Fruit fly (Drosophila melanogaster) whole organism, embryonic: Measurements from ENCODE around the gene mib2.

Source experiments
- C15 ChIP-seq: fragments of 200-800 bp; sonication (Bioruptor generic); IDR thresholded peaks from 3 replicates; pipeline ENCODE4 v1.3.6; 2022; ENCODE audit warnings: missing biosample characterization, missing genetic modification characterization
- CG1024 ChIP-seq: fragments of 200-800 bp; sonication (Bioruptor generic); IDR thresholded peaks from 2 replicates; pipeline ENCODE4 v1.3.6; 2022; ENCODE audit warnings: missing biosample characterization, missing genetic modification characterization
- CG10565 ChIP-seq: fragments of 200-800 bp; sonication (Bioruptor generic); optimal IDR thresholded peaks from 3 replicates; lab custom pipeline; 2016; ENCODE audit warnings: missing biosample characterization, mild to moderate bottlenecking, missing genetic modification characterization
- CG11504 ChIP-seq: fragments of 200-800 bp; sonication (Bioruptor generic); optimal IDR thresholded peaks from 3 replicates; lab custom pipeline; 2019; ENCODE audit warnings: missing biosample characterization, mild to moderate bottlenecking, missing genetic modification characterization, moderate library complexity
- CG1233 ChIP-seq: fragments of 200-800 bp; sonication (Bioruptor generic); optimal IDR thresholded peaks from 4 replicates; lab custom pipeline; 2018; ENCODE audit warnings: missing biosample characterization, mild to moderate bottlenecking, missing genetic modification characterization
- CG13624 ChIP-seq: fragments of 200-800 bp; sonication (Bioruptor generic); optimal IDR thresholded peaks from 2 replicates; lab custom pipeline; 2016; ENCODE audit warnings: missing biosample characterization, missing genetic modification characterization
- CG14667 ChIP-seq: fragments of 200-800 bp; sonication (Bioruptor generic); IDR thresholded peaks from 2 replicates; pipeline ENCODE4 v1.3.6; 2022; ENCODE audit warnings: missing biosample characterization, missing genetic modification characterization
- CG1792 ChIP-seq: fragments of 200-800 bp; sonication (Bioruptor generic); optimal IDR thresholded peaks from 2 replicates; lab custom pipeline; 2016; ENCODE audit warnings: missing biosample characterization, missing genetic modification characterization
- CG3407 ChIP-seq: fragments of 200-800 bp; sonication (Bioruptor generic); optimal IDR thresholded peaks from 2 replicates; lab custom pipeline; 2018; ENCODE audit warnings: missing biosample characterization, mild to moderate bottlenecking, missing genetic modification characterization
- CG42726 ChIP-seq: fragments of 200-800 bp; sonication (Bioruptor generic); IDR thresholded peaks from 2 replicates; pipeline ENCODE4 v1.3.6; 2022; ENCODE audit warnings: missing biosample characterization, missing genetic modification characterization; ENCODE audit not compliant: partially characterized antibody
- CG43689 ChIP-seq: fragments of 200-800 bp; sonication (Bioruptor generic); IDR thresholded peaks from 2 replicates; pipeline ENCODE4 v1.3.6; 2022; ENCODE audit warnings: missing biosample characterization, missing genetic modification characterization
- CG4707 ChIP-seq: fragments of 200-800 bp; sonication (Bioruptor generic); optimal IDR thresholded peaks from 2 replicates; lab custom pipeline; 2018; ENCODE audit warnings: missing biosample characterization, mild to moderate bottlenecking, missing genetic modification characterization, moderate library complexity
- CG8089 ChIP-seq: fragments of 200-800 bp; sonication (Bioruptor generic); optimal IDR thresholded peaks from 3 replicates; lab custom pipeline; 2016; ENCODE audit warnings: missing biosample characterization, missing genetic modification characterization
- CG8944 ChIP-seq: fragments of 200-800 bp; sonication (Bioruptor generic); optimal IDR thresholded peaks from 3 replicates; lab custom pipeline; 2016; ENCODE audit warnings: missing biosample characterization, missing genetic modification characterization
- D ChIP-seq, 2 experiments: fragments of 200-800 bp in 1 of 2; fragments of >200 bp in 1 of 2; sonication (Bioruptor generic) in 1 of 2; optimal IDR thresholded peaks; 2 replicates in 1 of 2; 3 replicates in 1 of 2; lab custom pipeline; 2017; ENCODE audit warnings: mild to moderate bottlenecking in 1 of 2, missing biosample characterization in 1 of 2, missing genetic modification characterization in 1 of 2, missing genetic modification reagents in 1 of 2
- D19A ChIP-seq: fragments of 200-800 bp; optimal IDR thresholded peaks from 3 replicates; lab custom pipeline; 2019; ENCODE audit warnings: missing biosample characterization, mild to moderate bottlenecking, missing genetic modification characterization, moderate library complexity
- D19B ChIP-seq: fragments of 200-800 bp; sonication (Bioruptor generic); optimal IDR thresholded peaks from 2 replicates; lab custom pipeline; 2017; ENCODE audit warnings: missing biosample characterization, mild to moderate bottlenecking, missing genetic modification characterization
- Dip2 ChIP-seq: fragments of 200-800 bp; sonication (Bioruptor generic); IDR thresholded peaks from 2 replicates; pipeline ENCODE4 v1.3.6; 2022; ENCODE audit warnings: missing biosample characterization, missing genetic modification characterization
- Dll ChIP-seq: fragments of 200-800 bp; sonication (Bioruptor generic); IDR thresholded peaks from 4 replicates; pipeline ENCODE4 v1.3.6; 2022; ENCODE audit warnings: missing biosample characterization, missing genetic modification characterization; ENCODE audit not compliant: partially characterized antibody
- Doc3 ChIP-seq: fragments of 200-800 bp; sonication (Bioruptor generic); IDR thresholded peaks from 3 replicates; pipeline ENCODE4 v1.3.6; 2022; ENCODE audit warnings: missing biosample characterization, missing genetic modification characterization; ENCODE audit not compliant: partially characterized antibody
- Elba2 ChIP-seq: fragments of 200-800 bp; sonication (Bioruptor generic); optimal IDR thresholded peaks from 3 replicates; lab custom pipeline; 2016; ENCODE audit warnings: missing biosample characterization, missing genetic modification characterization
- HHEX ChIP-seq: fragments of 200-800 bp; sonication (Bioruptor generic); optimal IDR thresholded peaks from 3 replicates; lab custom pipeline; 2017; ENCODE audit warnings: missing biosample characterization, mild to moderate bottlenecking, missing genetic modification characterization, missing genetic modification reagents
- HLH3B ChIP-seq: fragments of 200-800 bp; sonication (Bioruptor generic); IDR thresholded peaks from 2 replicates; pipeline ENCODE4 v1.3.6; 2022; ENCODE audit warnings: missing biosample characterization, missing genetic modification characterization
- HLHmδ ChIP-seq: fragments of 200-800 bp; sonication (Bioruptor generic); optimal IDR thresholded peaks from 2 replicates; lab custom pipeline; 2018; ENCODE audit warnings: missing biosample characterization, mild to moderate bottlenecking, missing genetic modification characterization, moderate library complexity
- Hey ChIP-seq: fragments of 200-800 bp; sonication (Bioruptor generic); optimal IDR thresholded peaks from 3 replicates; lab custom pipeline; 2018; ENCODE audit warnings: missing biosample characterization, mild to moderate bottlenecking, missing genetic modification characterization
- Lim3 ChIP-seq: fragments of 200-800 bp; sonication (Bioruptor generic); IDR thresholded peaks from 2 replicates; pipeline ENCODE4 v1.3.6; 2022; ENCODE audit warnings: missing biosample characterization, missing genetic modification characterization
- Max ChIP-seq: fragments of 200-800 bp; sonication (Bioruptor generic); optimal IDR thresholded peaks from 2 replicates; lab custom pipeline; 2016; ENCODE audit warnings: missing biosample characterization, mild to moderate bottlenecking, missing genetic modification characterization
- NFAT ChIP-seq: fragments of 200-800 bp; sonication (Bioruptor generic); IDR thresholded peaks from 2 replicates; pipeline ENCODE4 v1.3.6; 2022; ENCODE audit warnings: missing biosample characterization, missing genetic modification characterization
- Poxn ChIP-seq: fragments of 200-800 bp; sonication (Bioruptor generic); IDR thresholded peaks from 2 replicates; pipeline ENCODE4 v1.3.6; 2022; ENCODE audit warnings: missing biosample characterization, missing genetic modification characterization
- Ravus ChIP-seq: fragments of 200-800 bp; sonication (Bioruptor generic); IDR thresholded peaks from 2 replicates; pipeline ENCODE4 v1.3.6; 2022; ENCODE audit warnings: missing biosample characterization, missing genetic modification characterization
- Sry-β ChIP-seq: fragments of 200-800 bp; sonication (Bioruptor generic); optimal IDR thresholded peaks from 2 replicates; lab custom pipeline; 2018; ENCODE audit warnings: missing biosample characterization, mild to moderate bottlenecking, missing genetic modification characterization, moderate library complexity
- YL-1 ChIP-seq: fragments of 200-800 bp; sonication (Bioruptor generic); optimal IDR thresholded peaks from 3 replicates; lab custom pipeline; 2017; ENCODE audit warnings: missing biosample characterization, mild to moderate bottlenecking, missing genetic modification characterization
- ac ChIP-seq: fragments of 200-800 bp; sonication (Bioruptor generic); optimal IDR thresholded peaks from 3 replicates; lab custom pipeline; 2017; ENCODE audit warnings: missing biosample characterization, mild to moderate bottlenecking, missing genetic modification characterization
- al ChIP-seq: fragments of 200-800 bp; sonication (Bioruptor generic); IDR thresholded peaks from 2 replicates; pipeline ENCODE4 v1.3.6; 2022; ENCODE audit warnings: missing biosample characterization, missing genetic modification characterization
- aop ChIP-seq: fragments of 200-800 bp; sonication (Bioruptor generic); IDR thresholded peaks from 2 replicates; pipeline ENCODE4 v1.3.6; 2022; ENCODE audit warnings: missing biosample characterization, missing genetic modification characterization
- crc ChIP-seq: fragments of 200-800 bp; sonication (Bioruptor generic); optimal IDR thresholded peaks from 2 replicates; lab custom pipeline; 2016; ENCODE audit warnings: missing biosample characterization, missing genetic modification characterization
- cwo ChIP-seq: fragments of 200-800 bp; sonication (Bioruptor generic); optimal IDR thresholded peaks from 3 replicates; lab custom pipeline; 2017; ENCODE audit warnings: missing biosample characterization, missing genetic modification characterization, mild to moderate bottlenecking, moderate library complexity, missing genetic modification reagents
- gcm ChIP-seq: fragments of 200-800 bp; sonication (Bioruptor generic); optimal IDR thresholded peaks from 2 replicates; lab custom pipeline; 2019; ENCODE audit warnings: missing biosample characterization, mild to moderate bottlenecking, missing genetic modification characterization, moderate library complexity
- hkb ChIP-seq, 2 experiments: fragments of 200-800 bp in 1 of 2; fragments of >200 bp in 1 of 2; sonication (Bioruptor generic) in 1 of 2; IDR thresholded peaks in 1 of 2; optimal IDR thresholded peaks in 1 of 2; 2 replicates each; pipeline versions ENCODE4 v1.3.6 to Lab custom; 2017 to 2022; ENCODE audit warnings: missing biosample characterization in 1 of 2, missing genetic modification characterization in 1 of 2
- ind ChIP-seq: fragments of 200-800 bp; sonication (Bioruptor generic); optimal IDR thresholded peaks from 3 replicates; lab custom pipeline; 2016; ENCODE audit warnings: missing biosample characterization, missing genetic modification characterization
- jigr1 ChIP-seq: fragments of 200-800 bp; sonication (Bioruptor generic); IDR thresholded peaks from 3 replicates; pipeline ENCODE4 v1.3.6; 2022; ENCODE audit warnings: missing biosample characterization, missing genetic modification characterization
- jumu ChIP-seq: fragments of 200-800 bp; sonication (Bioruptor generic); optimal IDR thresholded peaks from 3 replicates; lab custom pipeline; 2016; ENCODE audit warnings: missing biosample characterization, missing genetic modification characterization
- lbe ChIP-seq: fragments of 200-800 bp; sonication (Bioruptor generic); optimal IDR thresholded peaks from 2 replicates; lab custom pipeline; 2016; ENCODE audit warnings: missing biosample characterization, mild to moderate bottlenecking, missing genetic modification characterization
- run ChIP-seq: fragments of 200-800 bp; sonication (Bioruptor generic); optimal IDR thresholded peaks from 3 replicates; lab custom pipeline; 2018; ENCODE audit warnings: missing biosample characterization, mild to moderate bottlenecking, missing genetic modification characterization
- sens ChIP-seq: fragments of 200-800 bp; sonication (Bioruptor generic); peaks from one replicate; lab custom pipeline; 2016; ENCODE audit warnings: missing biosample characterization, missing genetic modification characterization
- sim ChIP-seq: fragments of 200-800 bp; sonication (Bioruptor generic); IDR thresholded peaks from 2 replicates; pipeline ENCODE4 v1.3.6; 2022; ENCODE audit warnings: missing biosample characterization, missing genetic modification characterization
- sqz ChIP-seq: fragments of 200-800 bp; sonication (Bioruptor generic); optimal IDR thresholded peaks from 3 replicates; lab custom pipeline; 2018; ENCODE audit warnings: missing biosample characterization, mild to moderate bottlenecking, missing genetic modification characterization
- usp ChIP-seq: fragments of >200 bp; optimal IDR thresholded peaks from 2 replicates; lab custom pipeline; 2017; ENCODE audit warnings: missing biosample characterization, missing genetic modification characterization

mib2 gene

dm6 chr2L:19064706-19065105, 30.5 kb downstream of the mib2 start, which contains the start of gene CG17343 (continued):
- TF ChIP-seq ac (GFP tag; lab: Kevin White, UChicago) (no peak), Sry-β (GFP tag; lab: Kevin White, UChicago) (no peak), Dip2 (GFP tag; lab: Robert Waterston, UW) (no peak), D (optimal IDR thresholded peaks at IDR 0.05; lab: Kevin White, UChicago) (no peak), D (GFP tag; optimal IDR thresholded peaks at IDR 0.05; lab: Kevin White, UChicago) (no peak), al (no peak), Hey (tag; lab: Kevin White, UChicago) (no peak), jumu (GFP tag; lab: Kevin White, UChicago) (no peak), CG1024 (no peak), CG4707 (no peak), HLHmδ (GFP tag; lab: Kevin White, UChicago) (no peak), CG1233 (GFP tag; lab: Kevin White, UChicago) (no peak), C15 (GFP tag; lab: Robert Waterston, UW) (no peak), CG43689 (no peak), ind (GFP tag; lab: Kevin White, UChicago) (no peak)
- TF ChIP-seq, all 482 proteins: peak for 59

DNA sequence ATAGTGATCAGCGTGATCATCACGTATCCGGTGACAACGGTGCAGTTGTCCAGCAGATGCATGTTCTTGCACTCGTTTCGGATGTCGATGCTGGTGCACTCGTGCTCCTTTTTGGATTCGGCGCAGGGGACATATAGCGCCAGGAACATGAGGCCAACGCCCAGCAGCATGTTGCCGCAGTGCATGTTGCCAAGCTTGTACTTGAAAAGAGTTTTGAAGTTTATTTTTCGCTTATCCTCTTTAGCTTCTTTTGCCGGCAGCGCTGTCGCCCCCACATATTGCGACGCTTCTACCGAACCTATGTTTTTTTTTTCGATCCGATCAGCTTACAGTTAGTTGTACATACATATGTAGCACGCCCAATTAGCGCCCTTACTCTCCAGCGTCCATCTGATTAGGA, 34.1 kb downstream of the mib2 start:
- TF ChIP-seq Lim3 (GFP tag; lab: Robert Waterston, UW), result peak; percentile 36; the same call in 1 of the 2 replicates
- TF ChIP-seq Dll, result 0 out of 4 replicates have a peak, but pooled peaks have one; percentile 39
- TF ChIP-seq CG3407 (GFP tag; lab: Kevin White, UChicago), result no peak
- TF ChIP-seq al, result no peak
- peak; percentile 94 for TF ChIP-seq CG11504
- 0 out of 2 replicates have a peak, but pooled peaks have one; percentile 7 for TF ChIP-seq HLH3B
- no peak for TF ChIP-seq Doc3 (GFP tag; lab: Robert Waterston, UW)
- TF ChIP-seq, all 482 proteins: peak for 4

dm6 chr2L:19069548-19070145, 35.4 kb downstream of the mib2 start, which contains the start of gene CG10702:
Gene CG10702, minus strand, starts transcription at chr2L:19069851.
- TF ChIP-seq CG42726 (GFP tag; lab: Robert Waterston, UW) (no peak), NFAT (GFP tag; lab: Robert Waterston, UW) (0 out of 2 replicates have a peak, but pooled peaks have one; percentile 13), CG8944 (GFP tag; lab: Kevin White, UChicago) (no peak), CG10565 (GFP tag; lab: Kevin White, UChicago) (no peak), Elba2 (GFP tag; lab: Kevin White, UChicago) (no peak), HHEX (GFP tag; lab: Kevin White, UChicago) (no peak), YL-1 (GFP tag; lab: Kevin White, UChicago) (no peak), D19A (tag; lab: Kevin White, UChicago) (peak; percentile 80), Ravus (GFP tag; lab: Robert Waterston, UW) (no peak), lbe (no peak), crc (GFP tag; lab: Kevin White, UChicago) (no peak), gcm (GFP tag; lab: Kevin White, UChicago) (no peak), CG8089 (GFP tag; lab: Kevin White, UChicago) (no peak), usp (no peak), hkb (optimal IDR thresholded peaks at IDR 0.05; lab: Kevin White, UChicago) (no peak), hkb (GFP tag; IDR thresholded peaks at IDR 0.05; lab: Robert Waterston, UW) (no peak), Max (GFP tag; lab: Kevin White, UChicago) (no peak), cwo (GFP tag; lab: Kevin White, UChicago) (no peak), CG13624 (GFP tag; lab: Kevin White, UChicago) (no peak), Poxn (GFP tag; lab: Robert Waterston, UW) (no peak), sim (GFP tag; lab: Robert Waterston, UW) (no peak), sens (GFP tag; lab: Kevin White, UChicago) (peak; percentile 51), CG1792 (GFP tag; lab: Kevin White, UChicago) (peak; percentile 5), aop (no peak), run (tag; lab: Kevin White, UChicago) (no peak), jigr1 (no peak), D19B (no peak), CG14667 (GFP tag; lab: Robert Waterston, UW) (no peak), sqz (GFP tag; lab: Kevin White, UChicago) (no peak)
